Fruit fly (Drosophila melanogaster) whole organism, embryonic: ENCODE results near the gene CG14020.

Experiments used
- Abd-B ChIP-seq: fragments of 200-800 bp; sonication (Bioruptor generic); optimal IDR thresholded peaks from 2 replicates; lab custom pipeline; 2018; ENCODE audit warnings: missing biosample characterization, mild to moderate bottlenecking, missing genetic modification characterization, moderate library complexity
- Aef1 ChIP-seq: fragments of 200-800 bp; sonication (Bioruptor generic); IDR thresholded peaks from 3 replicates; pipeline ENCODE4 v1.3.6; 2022; ENCODE audit warnings: missing biosample characterization, missing genetic modification characterization
- CG11456 ChIP-seq: fragments of 200-800 bp; sonication (Bioruptor generic); IDR thresholded peaks from 3 replicates; pipeline ENCODE4 v1.3.6; 2022; ENCODE audit warnings: missing biosample characterization, missing genetic modification characterization
- CG11695 ChIP-seq: fragments of 200-800 bp; sonication (Bioruptor generic); IDR thresholded peaks from 3 replicates; pipeline ENCODE4 v1.3.6; 2022; ENCODE audit warnings: missing biosample characterization, missing genetic modification characterization
- CG12071 ChIP-seq: fragments of 200-800 bp; sonication (Bioruptor generic); optimal IDR thresholded peaks from 3 replicates; lab custom pipeline; 2018; ENCODE audit warnings: missing biosample characterization, mild to moderate bottlenecking, missing genetic modification characterization
- CG12104 ChIP-seq: fragments of 200-800 bp; sonication (Bioruptor generic); optimal IDR thresholded peaks from 3 replicates; lab custom pipeline; 2016; ENCODE audit warnings: missing biosample characterization, missing genetic modification characterization
- CG13123 ChIP-seq: fragments of 200-800 bp; sonication (Bioruptor generic); optimal IDR thresholded peaks from 2 replicates; lab custom pipeline; 2016; ENCODE audit warnings: missing biosample characterization, missing genetic modification characterization
- CG16813 ChIP-seq: fragments of 200-800 bp; sonication (Bioruptor generic); IDR thresholded peaks from 3 replicates; pipeline ENCODE4 v1.3.6; 2022; ENCODE audit warnings: missing biosample characterization, missing genetic modification characterization; ENCODE audit not compliant: partially characterized antibody
- CG17328 ChIP-seq: fragments of 200-800 bp; sonication (Bioruptor generic); IDR thresholded peaks from 2 replicates; pipeline ENCODE4 v1.3.6; 2022; ENCODE audit warnings: missing biosample characterization, missing genetic modification characterization
- CG17359 ChIP-seq: fragments of 200-800 bp; sonication (Bioruptor generic); optimal IDR thresholded peaks from 3 replicates; lab custom pipeline; 2018; ENCODE audit warnings: missing biosample characterization, mild to moderate bottlenecking, missing genetic modification characterization, moderate library complexity
- CG2116 ChIP-seq: fragments of 200-800 bp; sonication (Bioruptor generic); optimal IDR thresholded peaks from 3 replicates; lab custom pipeline; 2018; ENCODE audit warnings: missing biosample characterization, mild to moderate bottlenecking, missing genetic modification characterization
- CG2120 ChIP-seq: fragments of 200-800 bp; sonication (Bioruptor generic); optimal IDR thresholded peaks from 3 replicates; lab custom pipeline; 2016; ENCODE audit warnings: missing biosample characterization, missing genetic modification characterization
- CG3163 ChIP-seq: fragments of 200-800 bp; sonication (Bioruptor generic); optimal IDR thresholded peaks from 3 replicates; lab custom pipeline; 2016; ENCODE audit warnings: missing biosample characterization, missing genetic modification characterization
- CG32767 ChIP-seq: fragments of 200-800 bp; sonication (Bioruptor generic); IDR thresholded peaks from 2 replicates; pipeline ENCODE4 v1.3.6; 2022; ENCODE audit warnings: missing biosample characterization, missing genetic modification characterization
- CG3847 ChIP-seq: fragments of 200-800 bp; sonication (Bioruptor generic); IDR thresholded peaks from 2 replicates; pipeline ENCODE4 v1.3.6; 2022; ENCODE audit warnings: missing biosample characterization, missing genetic modification characterization
- CG43689 ChIP-seq: fragments of 200-800 bp; sonication (Bioruptor generic); IDR thresholded peaks from 2 replicates; pipeline ENCODE4 v1.3.6; 2022; ENCODE audit warnings: missing biosample characterization, missing genetic modification characterization
- CG6791 ChIP-seq: fragments of 200-800 bp; sonication (Bioruptor generic); IDR thresholded peaks from 3 replicates; pipeline ENCODE4 v1.3.6; 2022; ENCODE audit warnings: missing biosample characterization, missing genetic modification characterization; ENCODE audit not compliant: partially characterized antibody
- CG9727 ChIP-seq: fragments of 200-800 bp; sonication (Bioruptor generic); optimal IDR thresholded peaks from 3 replicates; lab custom pipeline; 2017; ENCODE audit warnings: missing biosample characterization, mild to moderate bottlenecking, missing genetic modification characterization
- Doc3 ChIP-seq: fragments of 200-800 bp; sonication (Bioruptor generic); IDR thresholded peaks from 3 replicates; pipeline ENCODE4 v1.3.6; 2022; ENCODE audit warnings: missing biosample characterization, missing genetic modification characterization; ENCODE audit not compliant: partially characterized antibody
- Drgx ChIP-seq: fragments of 200-800 bp; sonication (Bioruptor generic); IDR thresholded peaks from 2 replicates; pipeline ENCODE4 v1.3.6; 2022; ENCODE audit warnings: missing biosample characterization, missing genetic modification characterization
- HmgD ChIP-seq: fragments of 200-800 bp; sonication (Bioruptor generic); optimal IDR thresholded peaks from 3 replicates; lab custom pipeline; 2016; ENCODE audit warnings: missing biosample characterization, missing genetic modification characterization
- HmgZ ChIP-seq: fragments of 200-800 bp; sonication (Bioruptor generic); optimal IDR thresholded peaks from 2 replicates; lab custom pipeline; 2018; ENCODE audit warnings: missing biosample characterization, mild to moderate bottlenecking, missing genetic modification characterization
- Hmr ChIP-seq: fragments of 200-800 bp; sonication (Bioruptor generic); optimal IDR thresholded peaks from 3 replicates; lab custom pipeline; 2017; ENCODE audit warnings: mild to moderate bottlenecking, missing biosample characterization, missing genetic modification reagents, missing genetic modification characterization
- Lpt ChIP-seq: fragments of >200 bp; optimal IDR thresholded peaks from 2 replicates; lab custom pipeline; 2018; ENCODE audit warnings: missing biosample characterization, missing genetic modification characterization
- Oaz ChIP-seq: fragments of 200-800 bp; sonication (Bioruptor generic); IDR thresholded peaks from 2 replicates; pipeline ENCODE4 v1.3.6; 2022; ENCODE audit warnings: missing biosample characterization, missing genetic modification characterization
- Sox100B ChIP-seq: fragments of 200-800 bp; sonication (Bioruptor generic); optimal IDR thresholded peaks from 3 replicates; lab custom pipeline; 2018; ENCODE audit warnings: missing biosample characterization, mild to moderate bottlenecking, missing genetic modification characterization
- Sry-β ChIP-seq: fragments of 200-800 bp; sonication (Bioruptor generic); optimal IDR thresholded peaks from 2 replicates; lab custom pipeline; 2018; ENCODE audit warnings: missing biosample characterization, mild to moderate bottlenecking, missing genetic modification characterization, moderate library complexity
- Vsx1 ChIP-seq: fragments of 200-800 bp; sonication (Bioruptor generic); optimal IDR thresholded peaks from 2 replicates; lab custom pipeline; 2017; ENCODE audit warnings: missing biosample characterization, mild to moderate bottlenecking, missing genetic modification characterization, missing genetic modification reagents
- ab ChIP-seq: fragments of 200-800 bp; sonication (Bioruptor generic); optimal IDR thresholded peaks from 2 replicates; lab custom pipeline; 2016; ENCODE audit warnings: missing biosample characterization, missing genetic modification characterization
- ac ChIP-seq: fragments of 200-800 bp; sonication (Bioruptor generic); optimal IDR thresholded peaks from 3 replicates; lab custom pipeline; 2017; ENCODE audit warnings: missing biosample characterization, mild to moderate bottlenecking, missing genetic modification characterization
- aop ChIP-seq: fragments of 200-800 bp; sonication (Bioruptor generic); IDR thresholded peaks from 2 replicates; pipeline ENCODE4 v1.3.6; 2022; ENCODE audit warnings: missing biosample characterization, missing genetic modification characterization
- ap ChIP-seq: fragments of 200-800 bp; sonication (Bioruptor generic); IDR thresholded peaks from 2 replicates; pipeline ENCODE4 v1.3.6; 2022; ENCODE audit warnings: missing biosample characterization, missing genetic modification characterization
- az2 ChIP-seq: fragments of 200-800 bp; sonication (Bioruptor generic); optimal IDR thresholded peaks from 3 replicates; lab custom pipeline; 2016; ENCODE audit warnings: missing biosample characterization, missing genetic modification characterization
- btn ChIP-seq: fragments of 200-800 bp; sonication (Bioruptor generic); optimal IDR thresholded peaks from 2 replicates; lab custom pipeline; 2016; ENCODE audit warnings: missing biosample characterization, missing genetic modification characterization
- chinmo ChIP-seq: fragments of 200-800 bp; sonication (Bioruptor generic); IDR thresholded peaks from 4 replicates; pipeline ENCODE4 v1.3.6; 2022; ENCODE audit warnings: missing biosample characterization, missing genetic modification characterization; ENCODE audit not compliant: partially characterized antibody
- chm ChIP-seq: fragments of 200-800 bp; sonication (Bioruptor generic); IDR thresholded peaks from 2 replicates; pipeline ENCODE4 v1.3.6; 2022; ENCODE audit warnings: missing biosample characterization, missing genetic modification characterization
- corto ChIP-seq: fragments of 200-800 bp; sonication (Bioruptor generic); optimal IDR thresholded peaks from 2 replicates; lab custom pipeline; 2016; ENCODE audit warnings: missing biosample characterization, mild to moderate bottlenecking, missing genetic modification characterization, moderate library complexity
- crp ChIP-seq, 2 experiments: fragments of 200-800 bp; sonication (Bioruptor generic); optimal IDR thresholded peaks; 2 replicates in 1 of 2; 3 replicates in 1 of 2; lab custom pipeline; 2017; ENCODE audit warnings: missing biosample characterization in 2 of 2, missing genetic modification characterization in 2 of 2, mild to moderate bottlenecking in 1 of 2, moderate library complexity in 1 of 2
- gsb ChIP-seq: fragments of 200-800 bp; sonication (Bioruptor generic); IDR thresholded peaks from 2 replicates; pipeline ENCODE4 v1.3.6; 2022; ENCODE audit warnings: missing biosample characterization, missing genetic modification characterization
- gsb-n ChIP-seq: fragments of 200-800 bp; sonication (Bioruptor generic); optimal IDR thresholded peaks from 3 replicates; lab custom pipeline; 2018; ENCODE audit warnings: missing biosample characterization, mild to moderate bottlenecking, missing genetic modification characterization
- hbn ChIP-seq: fragments of 200-800 bp; sonication (Bioruptor generic); IDR thresholded peaks from 2 replicates; pipeline ENCODE4 v1.3.6; 2022; ENCODE audit warnings: missing biosample characterization, missing genetic modification characterization; ENCODE audit not compliant: partially characterized antibody
- ken ChIP-seq: fragments of 200-800 bp; sonication (Bioruptor generic); IDR thresholded peaks from 3 replicates; pipeline ENCODE4 v1.3.6; 2022; ENCODE audit warnings: missing biosample characterization, missing genetic modification characterization
- luna ChIP-seq: fragments of 200-800 bp; sonication (Bioruptor generic); optimal IDR thresholded peaks from 2 replicates; lab custom pipeline; 2016; ENCODE audit warnings: missing biosample characterization, missing genetic modification characterization
- repo ChIP-seq: fragments of 200-800 bp; sonication (Bioruptor generic); optimal IDR thresholded peaks from 2 replicates; lab custom pipeline; 2016; ENCODE audit warnings: missing biosample characterization, missing genetic modification characterization
- schlank ChIP-seq: fragments of 200-800 bp; sonication (Bioruptor generic); optimal IDR thresholded peaks from 2 replicates; lab custom pipeline; 2018; ENCODE audit warnings: missing biosample characterization, mild to moderate bottlenecking, missing genetic modification characterization
- shn ChIP-seq: fragments of 200-800 bp; sonication (Bioruptor generic); optimal IDR thresholded peaks from 3 replicates; lab custom pipeline; 2016; ENCODE audit warnings: missing biosample characterization, missing genetic modification characterization
- tup ChIP-seq: fragments of 200-800 bp; sonication (Bioruptor generic); optimal IDR thresholded peaks from 2 replicates; lab custom pipeline; 2016; ENCODE audit warnings: missing biosample characterization, mild to moderate bottlenecking, missing genetic modification characterization, moderate library complexity
- tx ChIP-seq: fragments of 200-800 bp; sonication (Bioruptor generic); optimal IDR thresholded peaks from 2 replicates; lab custom pipeline; 2016; ENCODE audit warnings: missing biosample characterization, missing genetic modification characterization
- vfl ChIP-seq: fragments of 200-800 bp; sonication (Bioruptor generic); optimal IDR thresholded peaks from 2 replicates; lab custom pipeline; 2016; ENCODE audit warnings: missing biosample characterization, missing genetic modification characterization
- vvl ChIP-seq: fragments of 200-800 bp; sonication (Bioruptor generic); IDR thresholded peaks from 2 replicates; pipeline ENCODE4 v1.3.6; 2022; ENCODE audit warnings: missing biosample characterization, missing genetic modification characterization

CG14020 gene

DNA sequence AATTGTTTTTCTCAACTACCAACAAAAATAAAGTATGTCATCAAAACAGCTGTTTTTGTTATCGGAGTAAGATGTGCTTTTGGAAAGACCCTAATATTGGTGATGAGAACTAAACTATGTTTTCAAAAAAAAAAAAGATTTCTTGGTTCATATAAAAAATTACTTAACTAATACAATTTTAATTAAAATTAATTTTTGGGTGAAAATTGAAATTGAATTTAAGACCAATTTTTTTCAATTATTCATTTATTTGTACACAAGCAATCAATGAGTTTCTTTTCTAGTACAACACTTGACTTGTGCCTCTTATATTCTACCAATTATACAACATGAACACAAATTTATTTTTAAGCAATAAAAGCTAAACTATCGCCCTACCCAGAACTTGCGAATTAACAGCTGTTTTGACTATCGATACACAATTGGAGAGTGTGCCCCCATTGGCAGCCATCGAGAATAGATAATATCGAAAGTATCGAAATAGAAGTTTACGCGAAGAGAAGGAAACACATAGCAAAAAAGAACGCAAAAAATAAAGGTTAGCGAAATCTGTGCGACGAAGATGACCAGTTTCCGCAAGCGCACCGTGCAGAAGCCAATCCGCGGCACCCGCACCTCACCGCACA lies 6.4 kb downstream of the CG14020 start, which contains the start of the genes Vps52 and Elp4 (continued):
- TF ChIP-seq CG12104 (GFP tag; lab: Kevin White, UChicago) (peak; percentile 89), CG6791 (GFP tag; lab: Robert Waterston, UW) (peak; percentile 80), HmgZ (tag; lab: Kevin White, UChicago) (peak; percentile 66), CG43689 (no peak), Oaz (GFP tag; lab: Robert Waterston, UW) (no peak), CG11695 (GFP tag; lab: Robert Waterston, UW) (peak; percentile 68; the same call in 2 of the 3 replicates), Hmr (no peak), gsb-n (peak; percentile 66), Doc3 (peak; percentile 61; the same call in 2 of the 3 replicates), CG2120 (GFP tag; lab: Kevin White, UChicago) (peak; percentile 84), HmgD (GFP tag; lab: Kevin White, UChicago) (no peak), CG12071 (no peak), aop (GFP tag; lab: Robert Waterston, UW) (no peak), luna (GFP tag; lab: Kevin White, UChicago) (no peak), CG17328 (GFP tag; lab: Robert Waterston, UW) (peak; percentile 58), Drgx (GFP tag; lab: Robert Waterston, UW) (peak; percentile 57; the same call in 1 of the 2 replicates), CG32767 (GFP tag; lab: Robert Waterston, UW) (peak; percentile 65; the same call in 1 of the 2 replicates), Sry-β (GFP tag; lab: Kevin White, UChicago) (peak; percentile 79), chm (GFP tag; lab: Robert Waterston, UW) (no peak), vvl (GFP tag; lab: Robert Waterston, UW) (peak; percentile 70), repo (no peak), CG11456 (GFP tag; lab: Robert Waterston, UW) (peak; percentile 74; the same call in 2 of the 3 replicates), Abd-B (GFP tag; lab: Kevin White, UChicago) (peak; percentile 80), CG3163 (GFP tag; lab: Kevin White, UChicago) (no peak), tx (peak; percentile 17), CG17359 (tag; lab: Kevin White, UChicago) (peak; percentile 75), az2 (GFP tag; lab: Kevin White, UChicago) (peak; percentile 77), Lpt (GFP tag; lab: Kevin White, UChicago) (no peak), shn (GFP tag; lab: Kevin White, UChicago) (peak; percentile 14), schlank (tag; lab: Kevin White, UChicago) (no peak), crp (GFP tag; optimal IDR thresholded peaks at IDR 0.05; lab: Kevin White, UChicago) (peak; percentile 80 to 95), ap (GFP tag; lab: Robert Waterston, UW) (peak; percentile 19; the same call in 1 of the 2 replicates), hbn (GFP tag; lab: Robert Waterston, UW) (peak; percentile 60; the same call in 1 of the 2 replicates), ab (GFP tag; lab: Kevin White, UChicago) (no peak), CG9727 (GFP tag; lab: Kevin White, UChicago) (peak; percentile 85), ken (GFP tag; lab: Robert Waterston, UW) (peak; percentile 56; the same call in 1 of the 3 replicates), gsb (GFP tag; lab: Robert Waterston, UW) (no peak), Vsx1 (GFP tag; lab: Kevin White, UChicago) (no peak), CG16813 (GFP tag; lab: Robert Waterston, UW) (peak; percentile 73), CG13123 (peak; percentile 53), CG2116 (GFP tag; lab: Kevin White, UChicago) (peak; percentile 86), btn (no peak), Sox100B (GFP tag; lab: Kevin White, UChicago) (no peak), tup (GFP tag; lab: Kevin White, UChicago) (no peak), chinmo (0 out of 4 replicates have a peak, but pooled peaks have one; percentile 55), ac (no peak), vfl (GFP tag; lab: Kevin White, UChicago) (peak; percentile 37), CG3847 (GFP tag; lab: Robert Waterston, UW) (peak; percentile 73), Aef1 (GFP tag; lab: Robert Waterston, UW) (peak; percentile 66), corto (no peak)
